Worm (Caenorhabditis elegans) whole organism, young adult: ENCODE measurements around the gene myo-6.

Experiments
- egrh-3 ChIP-seq: fragments of 200-800 bp; sonication (Bioruptor generic); IDR thresholded peaks from 2 replicates; pipeline ENCODE4 v1.3.6; 2022; ENCODE audit warnings: missing genetic modification reagents, missing genetic modification characterization, missing compliant biosample characterization
- snpc-4 ChIP-seq, 5 experiments: fragments of 150-350 bp in 1 of 5; sonication (generic microtip) in 4 of 5; optimal IDR thresholded peaks; 2 replicates each; lab custom pipeline; 2014 to 2018; ENCODE audit warnings: missing genetic modification characterization in 5 of 5, missing biosample characterization in 3 of 5, antibody characterized with exemption in 2 of 5, mild to moderate bottlenecking in 2 of 5, missing compliant biosample characterization in 2 of 5, missing genotype in 2 of 5, moderate library complexity in 2 of 5, missing genetic modification reagents in 1 of 5

ce11 chrIII:13426036-13426435 lies 16.4 kb downstream of the myo-6 start, which contains the start of gene cope-1:
- TF ChIP-seq snpc-4 (GFP tag; optimal IDR thresholded peaks at IDR 0.05; lab: Kevin White, UChicago) (no peak), snpc-4 (tag; optimal IDR thresholded peaks at IDR 0.05; lab: Kevin White, UChicago) (no peak), egrh-3 (no peak)
